Worm (Caenorhabditis elegans) whole organism, early embryonic: ENCODE data around the gene spp-28.

Experiments
- aly-1 ChIP-seq: sonication (generic microtip); optimal IDR thresholded peaks from 2 replicates; lab custom pipeline; 2016; ENCODE audit warnings: missing genetic modification characterization, missing compliant biosample characterization
- ama-1 ChIP-seq: fragments of 150-350 bp; optimal IDR thresholded peaks from 2 replicates; lab custom pipeline; 2014
- ceh-13 ChIP-seq: fragments of 200-800 bp; sonication (Bioruptor generic); optimal IDR thresholded peaks from 2 replicates; lab custom pipeline; 2018; ENCODE audit warnings: mild to moderate bottlenecking, missing genetic modification characterization, missing compliant biosample characterization
- flt-1 ChIP-seq: fragments of 200-800 bp; sonication (Bioruptor generic); IDR thresholded peaks from 2 replicates; pipeline ENCODE4 v1.3.6; 2022; ENCODE audit warnings: missing genetic modification characterization, missing compliant biosample characterization
- sea-1 ChIP-seq: fragments of 200-800 bp; sonication (Bioruptor generic); conservative IDR thresholded peaks from 2 replicates; pipeline ENCODE4 v1.3.6; 2022; ENCODE audit warnings: missing genetic modification characterization, missing compliant biosample characterization
- tbx-37 ChIP-seq: fragments of 200-800 bp; sonication (Bioruptor generic); conservative IDR thresholded peaks from 2 replicates; pipeline ENCODE4 v1.3.6; 2022; ENCODE audit warnings: missing genetic modification reagents, missing genetic modification characterization, missing compliant biosample characterization
- tra-4 ChIP-seq: sonication (generic microtip); optimal IDR thresholded peaks from 2 replicates; lab custom pipeline; 2017; ENCODE audit warnings: missing genetic modification characterization, missing compliant biosample characterization

ce11 chrIII:4227363-4227762 is 37.2 kb upstream of the spp-28 start:
- TF ChIP-seq flt-1 (no peak), aly-1 (tag; lab: Kevin White, UChicago) (no peak), ama-1 (no peak), tbx-37 (GFP tag; lab: Robert Waterston, UW) (no peak), sea-1 (GFP tag; lab: Robert Waterston, UW) (no peak), tra-4 (tag; lab: Kevin White, UChicago) (no peak), ceh-13 (GFP tag; lab: Kevin White, UChicago) (no peak)
